Fruit fly (Drosophila melanogaster) whole organism, embryonic: ENCODE results near the gene CG12608.

Source experiments
- Adf1 ChIP-seq: fragments of 200-800 bp; sonication (Bioruptor generic); IDR thresholded peaks from 2 replicates; pipeline ENCODE4 v1.3.6; 2022; ENCODE audit warnings: missing biosample characterization, missing genetic modification characterization
- Atf6 ChIP-seq: fragments of 200-800 bp; sonication (Bioruptor generic); IDR thresholded peaks from 2 replicates; pipeline ENCODE4 v1.3.6; 2022; ENCODE audit warnings: missing biosample characterization, missing genetic modification characterization
- CG10267 ChIP-seq: fragments of 200-800 bp; sonication (Bioruptor generic); optimal IDR thresholded peaks from 2 replicates; lab custom pipeline; 2018; ENCODE audit warnings: missing biosample characterization, mild to moderate bottlenecking, missing genetic modification characterization, moderate library complexity
- CG12942 ChIP-seq: fragments of 200-800 bp; sonication (Bioruptor generic); optimal IDR thresholded peaks from 3 replicates; lab custom pipeline; 2016; ENCODE audit warnings: missing biosample characterization, missing genetic modification characterization
- CG15011 ChIP-seq: fragments of 200-800 bp; sonication (Bioruptor generic); optimal IDR thresholded peaks from 3 replicates; lab custom pipeline; 2018; ENCODE audit warnings: missing biosample characterization, mild to moderate bottlenecking, missing genetic modification characterization
- CG15479 ChIP-seq: fragments of 200-800 bp; sonication (Bioruptor generic); optimal IDR thresholded peaks from 3 replicates; lab custom pipeline; 2019; ENCODE audit warnings: missing biosample characterization, mild to moderate bottlenecking, missing genetic modification characterization, moderate library complexity
- CG1647 ChIP-seq: fragments of 200-800 bp; sonication (Bioruptor generic); optimal IDR thresholded peaks from 3 replicates; lab custom pipeline; 2016; ENCODE audit warnings: missing biosample characterization, missing genetic modification characterization
- CG17186 ChIP-seq: fragments of 200-800 bp; sonication (Bioruptor generic); optimal IDR thresholded peaks from 3 replicates; lab custom pipeline; 2017; ENCODE audit warnings: missing biosample characterization, missing genetic modification reagents, missing genetic modification characterization
- CG17359 ChIP-seq: fragments of 200-800 bp; sonication (Bioruptor generic); optimal IDR thresholded peaks from 3 replicates; lab custom pipeline; 2018; ENCODE audit warnings: missing biosample characterization, mild to moderate bottlenecking, missing genetic modification characterization, moderate library complexity
- CG17829 ChIP-seq: fragments of 200-800 bp; optimal IDR thresholded peaks from 2 replicates; lab custom pipeline; 2019; ENCODE audit warnings: missing biosample characterization, mild to moderate bottlenecking, missing genetic modification characterization, moderate library complexity
- CG18476 ChIP-seq: fragments of 200-800 bp; sonication (Bioruptor generic); optimal IDR thresholded peaks from 2 replicates; lab custom pipeline; 2016; ENCODE audit warnings: missing biosample characterization, mild to moderate bottlenecking, missing genetic modification characterization
- CG4328 ChIP-seq: fragments of 200-800 bp; sonication (Bioruptor generic); optimal IDR thresholded peaks from 3 replicates; lab custom pipeline; 2017; ENCODE audit warnings: missing biosample characterization, missing genetic modification reagents, missing genetic modification characterization
- CG4360 ChIP-seq: fragments of 200-800 bp; sonication (Bioruptor generic); IDR thresholded peaks from 2 replicates; pipeline ENCODE4 v1.3.6; 2022; ENCODE audit warnings: missing biosample characterization, missing genetic modification characterization
- CG6175 ChIP-seq: fragments of 200-800 bp; sonication (Bioruptor generic); IDR thresholded peaks from 3 replicates; pipeline ENCODE4 v1.3.6; 2022; ENCODE audit warnings: missing biosample characterization, missing genetic modification characterization
- CG8388 ChIP-seq: fragments of 200-800 bp; sonication (Bioruptor generic); optimal IDR thresholded peaks from 2 replicates; lab custom pipeline; 2019; ENCODE audit warnings: missing biosample characterization, mild to moderate bottlenecking, missing genetic modification characterization, moderate library complexity
- CG9437 ChIP-seq: fragments of 200-800 bp; sonication (Bioruptor generic); optimal IDR thresholded peaks from 2 replicates; lab custom pipeline; 2018; ENCODE audit warnings: missing biosample characterization, mild to moderate bottlenecking, missing genetic modification characterization
- CG9817 ChIP-seq: fragments of 200-800 bp; sonication (Bioruptor generic); optimal IDR thresholded peaks from 2 replicates; lab custom pipeline; 2018; ENCODE audit warnings: missing biosample characterization, mild to moderate bottlenecking, missing genetic modification characterization, moderate library complexity
- CTCF ChIP-seq: fragments of 200-800 bp; sonication (Bioruptor generic); optimal IDR thresholded peaks from 2 replicates; lab custom pipeline; 2017; ENCODE audit warnings: missing biosample characterization, mild to moderate bottlenecking, missing genetic modification characterization, moderate library complexity
- Dad ChIP-seq: fragments of 200-800 bp; sonication (Bioruptor generic); optimal IDR thresholded peaks from 3 replicates; lab custom pipeline; 2016; ENCODE audit warnings: missing biosample characterization, missing genetic modification characterization
- Deaf1 ChIP-seq: fragments of 200-800 bp; optimal IDR thresholded peaks from 3 replicates; lab custom pipeline; 2019; ENCODE audit warnings: missing biosample characterization, mild to moderate bottlenecking, missing genetic modification characterization, moderate library complexity
- Dip2 ChIP-seq: fragments of 200-800 bp; sonication (Bioruptor generic); IDR thresholded peaks from 2 replicates; pipeline ENCODE4 v1.3.6; 2022; ENCODE audit warnings: missing biosample characterization, missing genetic modification characterization
- Ets65A ChIP-seq: fragments of 200-800 bp; sonication (Bioruptor generic); peaks from one replicate; lab custom pipeline; 2016; ENCODE audit warnings: missing biosample characterization, missing genetic modification characterization
- Kr ChIP-seq: fragments of 200-800 bp; sonication (Bioruptor generic); optimal IDR thresholded peaks from 2 replicates; lab custom pipeline; 2017; ENCODE audit warnings: missing biosample characterization, mild to moderate bottlenecking, missing genetic modification characterization
- Myb ChIP-seq: fragments of 200-800 bp; sonication (Bioruptor generic); optimal IDR thresholded peaks from 2 replicates; lab custom pipeline; 2016; ENCODE audit warnings: missing biosample characterization, missing genetic modification characterization
- Nf-YB ChIP-seq: fragments of 200-800 bp; sonication (Bioruptor generic); optimal IDR thresholded peaks from 3 replicates; lab custom pipeline; 2019; ENCODE audit warnings: missing biosample characterization, mild to moderate bottlenecking, missing genetic modification characterization, moderate library complexity
- Nf-YC ChIP-seq: fragments of 200-800 bp; optimal IDR thresholded peaks from 3 replicates; lab custom pipeline; 2019; ENCODE audit warnings: missing biosample characterization, mild to moderate bottlenecking, missing genetic modification characterization, moderate library complexity
- Ravus ChIP-seq: fragments of 200-800 bp; sonication (Bioruptor generic); IDR thresholded peaks from 2 replicates; pipeline ENCODE4 v1.3.6; 2022; ENCODE audit warnings: missing biosample characterization, missing genetic modification characterization
- ase ChIP-seq: fragments of 200-800 bp; sonication (Bioruptor generic); IDR thresholded peaks from 3 replicates; pipeline ENCODE4 v1.3.6; 2022; ENCODE audit warnings: missing biosample characterization, missing genetic modification characterization
- dan ChIP-seq: fragments of 200-800 bp; sonication (Bioruptor generic); IDR thresholded peaks from 2 replicates; pipeline ENCODE4 v1.3.6; 2022; ENCODE audit warnings: missing biosample characterization, missing genetic modification characterization
- ewg ChIP-seq: fragments of 200-800 bp; sonication (Bioruptor generic); optimal IDR thresholded peaks from 3 replicates; lab custom pipeline; 2017; ENCODE audit warnings: mild to moderate bottlenecking, missing biosample characterization, missing genetic modification reagents, missing genetic modification characterization
- fru ChIP-seq: fragments of >200 bp; optimal IDR thresholded peaks from 2 replicates; lab custom pipeline; 2017
- kay ChIP-seq: fragments of 200-800 bp; sonication (Bioruptor generic); optimal IDR thresholded peaks from 2 replicates; lab custom pipeline; 2016; ENCODE audit warnings: missing biosample characterization, missing genetic modification characterization
- nerfin-1 ChIP-seq: fragments of 200-800 bp; sonication (Bioruptor generic); optimal IDR thresholded peaks from 3 replicates; lab custom pipeline; 2019; ENCODE audit warnings: missing biosample characterization, mild to moderate bottlenecking, missing genetic modification characterization, moderate library complexity
- nerfin-2 ChIP-seq: fragments of 200-800 bp; sonication (Bioruptor generic); IDR thresholded peaks from 2 replicates; pipeline ENCODE4 v1.3.6; 2022; ENCODE audit warnings: missing biosample characterization, missing genetic modification characterization; ENCODE audit not compliant: partially characterized antibody
- odd ChIP-seq: fragments of 200-800 bp; sonication (Bioruptor generic); optimal IDR thresholded peaks from 2 replicates; lab custom pipeline; 2017; ENCODE audit warnings: missing biosample characterization, mild to moderate bottlenecking, missing genetic modification characterization
- repo ChIP-seq: fragments of 200-800 bp; sonication (Bioruptor generic); optimal IDR thresholded peaks from 2 replicates; lab custom pipeline; 2016; ENCODE audit warnings: missing biosample characterization, missing genetic modification characterization
- sim ChIP-seq: fragments of 200-800 bp; sonication (Bioruptor generic); IDR thresholded peaks from 2 replicates; pipeline ENCODE4 v1.3.6; 2022; ENCODE audit warnings: missing biosample characterization, missing genetic modification characterization
- usp ChIP-seq: fragments of >200 bp; optimal IDR thresholded peaks from 2 replicates; lab custom pipeline; 2017; ENCODE audit warnings: missing biosample characterization, missing genetic modification characterization
- zen2 ChIP-seq: fragments of 200-800 bp; sonication (Bioruptor generic); IDR thresholded peaks from 3 replicates; pipeline ENCODE4 v1.3.6; 2022; ENCODE audit warnings: missing biosample characterization, missing genetic modification characterization; ENCODE audit not compliant: partially characterized antibody

CG12608 gene

DNA sequence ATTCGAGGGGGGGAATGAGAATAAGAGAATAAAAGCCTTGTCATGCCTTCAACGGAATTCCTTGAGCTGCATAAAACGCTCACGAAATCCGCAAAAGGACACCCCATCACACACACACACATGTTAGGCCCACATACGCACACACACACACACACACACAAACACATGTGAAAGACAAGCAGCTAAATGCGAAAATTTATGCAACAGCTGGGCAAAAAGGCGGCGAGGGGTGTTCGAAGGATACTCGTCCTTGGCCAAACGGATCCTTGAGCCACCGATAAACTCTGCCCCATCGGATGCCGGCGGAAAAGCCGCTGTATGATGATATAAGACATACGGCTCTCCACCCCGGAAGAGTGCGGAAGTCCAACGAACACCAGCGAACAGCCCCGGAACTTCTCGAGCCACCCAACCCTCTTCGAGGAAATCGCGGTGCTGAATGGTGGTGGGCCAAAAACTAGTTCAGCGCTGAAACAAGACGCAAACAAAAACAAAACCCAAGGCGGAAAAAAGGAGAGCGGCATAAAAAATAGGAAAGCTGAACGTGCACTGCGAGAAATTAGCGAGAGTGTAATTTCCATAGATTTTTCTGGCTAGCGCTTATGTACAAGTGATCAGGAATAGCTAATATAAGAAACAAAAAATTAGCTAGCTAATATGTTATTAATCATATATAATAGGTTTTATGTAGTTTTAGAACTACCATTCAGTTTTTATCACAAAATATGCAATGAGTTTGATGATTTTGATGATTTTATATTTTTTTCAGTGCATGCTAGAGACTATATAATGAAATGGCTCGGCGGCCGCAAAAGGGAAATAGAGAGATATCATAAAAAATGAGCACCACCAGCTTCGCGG lies 39.3 kb upstream of the CG12608 start (continued):
- TF ChIP-seq repo (GFP tag; lab: Kevin White, UChicago) (no peak), CG15011 (peak; percentile 32), CG10267 (tag; lab: Kevin White, UChicago) (peak; percentile 49), CG15479 (no peak), CG4360 (GFP tag; lab: Robert Waterston, UW) (no peak), CG9437 (GFP tag; lab: Kevin White, UChicago) (peak; percentile 20), CG18476 (peak; percentile 96), nerfin-2 (no peak), CG17829 (tag; lab: Kevin White, UChicago) (peak; percentile 44), odd (GFP tag; lab: Kevin White, UChicago) (peak; percentile 19), Ravus (GFP tag; lab: Robert Waterston, UW) (no peak), CG1647 (GFP tag; lab: Kevin White, UChicago) (no peak)

dm6 chrX:15380207-15380606 lies 35.8 kb upstream of the CG12608 start:
- TF ChIP-seq CTCF (GFP tag; lab: Kevin White, UChicago) (peak; percentile 90), Atf6 (GFP tag; lab: Robert Waterston, UW) (no peak), kay (no peak), CG4328 (no peak), fru (lab: Kevin White, UChicago) (no peak), CG17186 (GFP tag; lab: Kevin White, UChicago) (no peak), dan (no peak), ase (GFP tag; lab: Robert Waterston, UW) (no peak), CG12942 (no peak), usp (GFP tag; lab: Kevin White, UChicago) (no peak), CG17359 (no peak), CG9817 (no peak), sim (GFP tag; lab: Robert Waterston, UW) (no peak), Dip2 (GFP tag; lab: Robert Waterston, UW) (peak; percentile 77), CG8388 (no peak), CG6175 (GFP tag; lab: Robert Waterston, UW) (no peak), CG1647 (GFP tag; lab: Kevin White, UChicago) (no peak)

DNA sequence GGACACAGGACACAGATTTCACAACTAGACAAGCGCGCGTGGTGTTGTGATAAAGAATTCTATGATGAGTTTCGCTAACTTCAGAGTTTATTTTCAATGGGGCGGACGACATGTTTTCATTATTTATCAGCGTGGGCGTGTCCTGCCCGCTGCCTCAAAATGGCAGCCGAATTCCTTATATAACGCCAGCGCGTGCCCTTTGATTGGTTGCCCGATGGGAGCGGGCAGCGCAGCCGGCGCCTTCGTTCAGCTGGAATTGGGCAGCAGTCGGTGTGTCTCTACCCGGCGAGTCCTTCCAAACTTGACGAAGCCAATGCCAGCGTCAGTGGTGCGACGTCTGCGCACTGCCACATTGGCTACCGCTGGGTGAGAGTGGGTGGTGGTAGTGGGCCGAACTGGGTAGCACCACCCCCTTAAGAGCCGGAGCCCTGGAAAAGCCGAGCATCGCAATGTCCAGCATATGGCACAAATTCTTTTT lies 34.6 kb upstream of the CG12608 start, which contains the start of gene acj6:
TSS of gene acj6 (minus strand) at position 51 of the 478 bp plus-strand sequence.
- peak; percentile 32 for TF ChIP-seq Ets65A (GFP tag; lab: Kevin White, UChicago)
- TF ChIP-seq CG12942 = no peak
- TF ChIP-seq zen2 (GFP tag; lab: Robert Waterston, UW) = 0 out of 3 replicates have a peak, but pooled peaks have one; percentile 23
- TF ChIP-seq Adf1 (GFP tag; lab: Robert Waterston, UW) = peak; percentile 63; the same call in 1 of the 2 replicates
- TF ChIP-seq Nf-YC (tag; lab: Kevin White, UChicago) = peak; percentile 96
- TF ChIP-seq Deaf1 (tag; lab: Kevin White, UChicago) = peak; percentile 9
- peak; percentile 94 for TF ChIP-seq Nf-YB
- no peak for TF ChIP-seq Kr (GFP tag; lab: Kevin White, UChicago)
- TF ChIP-seq ewg (GFP tag; lab: Kevin White, UChicago) = peak; percentile 72
- TF ChIP-seq Dad (GFP tag; lab: Kevin White, UChicago) = no peak
- TF ChIP-seq nerfin-1 (tag; lab: Kevin White, UChicago) = peak; percentile 8
- no peak for TF ChIP-seq Myb (GFP tag; lab: Kevin White, UChicago)
